Worm (Caenorhabditis elegans) whole organism, L4/young adult: Measurements from ENCODE around the gene mab-21.

Source experiments
- W03F9.2 ChIP-seq: fragments of 150-350 bp; optimal IDR thresholded peaks from 2 replicates; lab custom pipeline; 2014; ENCODE audit warnings: missing biosample characterization, missing genetic modification characterization
- him-1 ChIP-seq: sonication (generic microtip); optimal IDR thresholded peaks from 2 replicates; lab custom pipeline; 2016; ENCODE audit warnings: missing genotype, missing genetic modification reagents, missing genetic modification characterization, missing compliant biosample characterization

ce11 chrIII:4560393-4560890 lies 40.1 kb upstream of the mab-21 start:
- TF ChIP-seq him-1 = peak; percentile 7
- peak; percentile 34 for TF ChIP-seq W03F9.2 (tag; lab: Kevin White, UChicago)
